Worm (Caenorhabditis elegans) whole organism, L4 larva: ENCODE measurements around the gene F13H8.3.

Source experiments
- D1046.2 ChIP-seq: fragments of 200-800 bp; sonication (Bioruptor generic); IDR thresholded peaks from 2 replicates; pipeline ENCODE4 v1.3.6; 2022; ENCODE audit warnings: missing genetic modification characterization, missing compliant biosample characterization
- F10B5.3 ChIP-seq: sonication (generic microtip); optimal IDR thresholded peaks from 2 replicates; lab custom pipeline; 2016; ENCODE audit warnings: mild to moderate bottlenecking, missing genetic modification characterization, missing compliant biosample characterization
- F37D6.2 ChIP-seq: sonication (generic microtip); optimal IDR thresholded peaks from 2 replicates; lab custom pipeline; 2016; ENCODE audit warnings: mild to moderate bottlenecking, missing genetic modification characterization, missing compliant biosample characterization
- R02D3.7 ChIP-seq: fragments of 150-350 bp; sonication (generic microtip); optimal IDR thresholded peaks from 3 replicates; lab custom pipeline; 2014; ENCODE audit warnings: missing biosample characterization, missing genetic modification characterization
- T20F7.1 ChIP-seq: fragments of 200-800 bp; sonication (Bioruptor generic); optimal IDR thresholded peaks from 2 replicates; lab custom pipeline; 2018; ENCODE audit warnings: mild to moderate bottlenecking, missing genetic modification characterization, missing compliant biosample characterization
- T26A8.4 ChIP-seq: fragments of 200-800 bp; sonication (Bioruptor generic); IDR thresholded peaks from 2 replicates; pipeline ENCODE4 v1.3.6; 2022; ENCODE audit warnings: missing genetic modification characterization, missing compliant biosample characterization
- ama-1 ChIP-seq: fragments of 150-350 bp; optimal IDR thresholded peaks from 2 replicates; lab custom pipeline; 2014; ENCODE audit warnings: inconsistent platforms, mixed read lengths
- ceh-20 ChIP-seq: fragments of 200-800 bp; sonication (Bioruptor generic); IDR thresholded peaks from 2 replicates; pipeline ENCODE4 v1.3.6; 2022; ENCODE audit warnings: missing genetic modification reagents, missing genetic modification characterization, missing compliant biosample characterization
- ceh-28 ChIP-seq: fragments of 150-350 bp; optimal IDR thresholded peaks from 2 replicates; lab custom pipeline; 2014; ENCODE audit warnings: missing biosample characterization, missing genetic modification reagents, missing genetic modification characterization
- ceh-62 ChIP-seq: sonication (generic microtip); optimal IDR thresholded peaks from 2 replicates; lab custom pipeline; 2017; ENCODE audit warnings: missing biosample characterization, missing genetic modification characterization
- ceh-82 ChIP-seq: sonication (generic microtip); optimal IDR thresholded peaks from 2 replicates; lab custom pipeline; 2017; ENCODE audit warnings: missing biosample characterization, missing genetic modification characterization
- daf-16 ChIP-seq, 3 experiments: sonication (generic microtip); optimal IDR thresholded peaks; 2 replicates each; lab custom pipeline; 2016 to 2017; ENCODE audit warnings: missing genetic modification characterization in 3 of 3, missing genetic modification reagents in 3 of 3, mild to moderate bottlenecking in 2 of 3, missing compliant biosample characterization in 2 of 3, missing biosample characterization in 1 of 3, moderate library complexity in 1 of 3
- daf-19 ChIP-seq: fragments of 200-800 bp; sonication (Bioruptor generic); conservative IDR thresholded peaks from 2 replicates; pipeline ENCODE4 v1.3.6; 2022; ENCODE audit warnings: missing genetic modification characterization, missing compliant biosample characterization
- dmd-6 ChIP-seq: fragments of 200-800 bp; sonication (Bioruptor generic); IDR thresholded peaks from 2 replicates; pipeline ENCODE4 v1.3.6; 2022; ENCODE audit warnings: missing genetic modification reagents, missing genetic modification characterization, missing compliant biosample characterization
- dmd-8 ChIP-seq: fragments of 200-800 bp; sonication (Bioruptor generic); IDR thresholded peaks from 2 replicates; pipeline ENCODE4 v1.3.6; 2022; ENCODE audit warnings: missing genetic modification characterization, missing compliant biosample characterization
- dpl-1 ChIP-seq: fragments of 150-350 bp; optimal IDR thresholded peaks from 2 replicates; lab custom pipeline; 2014; ENCODE audit warnings: missing biosample characterization, missing genetic modification reagents, missing genetic modification characterization
- duxl-1 ChIP-seq: sonication (generic microtip); optimal IDR thresholded peaks from 2 replicates; lab custom pipeline; 2016; ENCODE audit warnings: mild to moderate bottlenecking, missing genetic modification characterization, moderate library complexity, missing compliant biosample characterization; ENCODE audit not compliant: poor library complexity
- dve-1 ChIP-seq: sonication (generic microtip); optimal IDR thresholded peaks from 2 replicates; lab custom pipeline; 2017; ENCODE audit warnings: antibody characterized with exemption, mild to moderate bottlenecking, missing genetic modification characterization, missing compliant biosample characterization; ENCODE audit not compliant: insufficient read depth
- fos-1 ChIP-seq: fragments of 150-350 bp; optimal IDR thresholded peaks from 2 replicates; lab custom pipeline; 2014; ENCODE audit warnings: missing biosample characterization, missing genetic modification characterization
- gei-8 ChIP-seq: fragments of 200-800 bp; sonication (Bioruptor generic); optimal IDR thresholded peaks from 2 replicates; lab custom pipeline; 2018; ENCODE audit warnings: mild to moderate bottlenecking, missing genetic modification characterization, missing compliant biosample characterization
- hmg-1.1 ChIP-seq: fragments of 200-800 bp; sonication (Bioruptor generic); IDR thresholded peaks from 2 replicates; pipeline ENCODE4 v1.3.6; 2022; ENCODE audit warnings: missing genetic modification reagents, missing genetic modification characterization, missing compliant biosample characterization
- lin-13 ChIP-seq: fragments of 150-350 bp; optimal IDR thresholded peaks from 2 replicates; lab custom pipeline; 2014; ENCODE audit warnings: missing biosample characterization, missing genetic modification reagents, missing genetic modification characterization
- lin-29 ChIP-seq: fragments of 200-800 bp; sonication (Bioruptor generic); IDR thresholded peaks from 2 replicates; pipeline ENCODE4 v1.3.6; 2022; ENCODE audit warnings: missing genetic modification reagents, missing genetic modification characterization, missing compliant biosample characterization
- lsy-2 ChIP-seq, 2 experiments: fragments of 150-350 bp in 1 of 2; sonication (generic microtip) in 1 of 2; optimal IDR thresholded peaks; 2 replicates each; lab custom pipeline; 2014 to 2017; ENCODE audit warnings: missing biosample characterization in 2 of 2, missing genetic modification characterization in 2 of 2
- madf-9 ChIP-seq: fragments of 200-800 bp; sonication (Bioruptor generic); conservative IDR thresholded peaks from 2 replicates; pipeline ENCODE4 v1.3.6; 2022; ENCODE audit warnings: missing genetic modification reagents, missing genetic modification characterization, missing compliant biosample characterization
- mdt-29 ChIP-seq: fragments of 200-800 bp; sonication (Bioruptor generic); IDR thresholded peaks from 2 replicates; pipeline ENCODE4 v1.3.6; 2022; ENCODE audit warnings: missing genetic modification reagents, missing genetic modification characterization, missing compliant biosample characterization
- mep-1 ChIP-seq: fragments of 150-350 bp; sonication (generic microtip); optimal IDR thresholded peaks from 3 replicates; lab custom pipeline; 2014; ENCODE audit warnings: missing biosample characterization, missing genetic modification characterization
- mes-2 ChIP-seq: sonication (generic microtip); optimal IDR thresholded peaks from 2 replicates; lab custom pipeline; 2016; ENCODE audit warnings: missing genotype, mild to moderate bottlenecking, missing genetic modification characterization, missing compliant biosample characterization; ENCODE audit not compliant: poor library complexity, severe bottlenecking
- mxl-2 ChIP-seq: fragments of 200-800 bp; sonication (Bioruptor generic); conservative IDR thresholded peaks from 2 replicates; pipeline ENCODE4 v1.3.6; 2022; ENCODE audit warnings: missing genetic modification reagents, missing genetic modification characterization, missing compliant biosample characterization
- nhr-102 ChIP-seq: sonication (generic microtip); optimal IDR thresholded peaks from 2 replicates; lab custom pipeline; 2016; ENCODE audit warnings: mild to moderate bottlenecking, missing genetic modification characterization, moderate library complexity, missing compliant biosample characterization
- nhr-11 ChIP-seq: fragments of 150-350 bp; optimal IDR thresholded peaks from 2 replicates; lab custom pipeline; 2014; ENCODE audit warnings: missing biosample characterization, missing genetic modification characterization
- nhr-237 ChIP-seq: sonication (generic microtip); optimal IDR thresholded peaks from 2 replicates; lab custom pipeline; 2017; ENCODE audit warnings: missing biosample characterization, missing genetic modification characterization
- nhr-25 ChIP-seq: sonication (generic microtip); optimal IDR thresholded peaks from 2 replicates; lab custom pipeline; 2017; ENCODE audit warnings: missing genetic modification characterization, mild to moderate bottlenecking, missing compliant biosample characterization, antibody characterized with exemption, moderate library complexity, borderline replicate concordance; ENCODE audit not compliant: insufficient read depth
- nhr-28 ChIP-seq: fragments of 150-350 bp; optimal IDR thresholded peaks from 2 replicates; lab custom pipeline; 2014; ENCODE audit warnings: missing biosample characterization, missing genetic modification characterization
- nhr-42 ChIP-seq: fragments of 200-800 bp; sonication (Bioruptor generic); IDR thresholded peaks from 2 replicates; pipeline ENCODE4 v1.3.6; 2022; ENCODE audit warnings: missing genetic modification characterization, missing compliant biosample characterization
- nhr-6 ChIP-seq: fragments of 150-350 bp; optimal IDR thresholded peaks from 2 replicates; lab custom pipeline; 2014; ENCODE audit warnings: missing biosample characterization, missing genetic modification characterization
- nhr-77 ChIP-seq: fragments of 150-350 bp; optimal IDR thresholded peaks from 2 replicates; lab custom pipeline; 2014; ENCODE audit warnings: missing biosample characterization, missing genetic modification characterization
- rbr-2 ChIP-seq: sonication (generic microtip); optimal IDR thresholded peaks from 2 replicates; lab custom pipeline; 2016; ENCODE audit warnings: missing genotype, missing genetic modification characterization, missing compliant biosample characterization
- sdz-12 ChIP-seq: fragments of 200-800 bp; sonication (Bioruptor generic); optimal IDR thresholded peaks from 2 replicates; lab custom pipeline; 2018; ENCODE audit warnings: mild to moderate bottlenecking, missing genetic modification characterization, missing compliant biosample characterization
- snpc-4 ChIP-seq: fragments of 150-350 bp; optimal IDR thresholded peaks from 2 replicates; lab custom pipeline; 2014; ENCODE audit warnings: missing biosample characterization, missing genetic modification characterization
- spr-3 ChIP-seq: fragments of 200-800 bp; sonication (Bioruptor generic); optimal IDR thresholded peaks from 2 replicates; lab custom pipeline; 2018; ENCODE audit warnings: mild to moderate bottlenecking, missing genetic modification characterization, missing compliant biosample characterization
- tag-97 ChIP-seq: fragments of 200-800 bp; sonication (Bioruptor generic); IDR thresholded peaks from 2 replicates; pipeline ENCODE4 v1.3.6; 2022; ENCODE audit warnings: missing genetic modification characterization, missing compliant biosample characterization
- tra-1 ChIP-seq: fragments of 200-800 bp; sonication (Bioruptor generic); IDR thresholded peaks from 2 replicates; pipeline ENCODE4 v1.3.6; 2022; ENCODE audit warnings: missing genetic modification reagents, missing genetic modification characterization, missing compliant biosample characterization
- unc-130 ChIP-seq: sonication (generic microtip); optimal IDR thresholded peaks from 2 replicates; lab custom pipeline; 2016; ENCODE audit warnings: missing genetic modification reagents, missing genetic modification characterization, missing compliant biosample characterization
- vab-7 ChIP-seq: fragments of 200-800 bp; sonication (Bioruptor generic); IDR thresholded peaks from 2 replicates; pipeline ENCODE4 v1.3.6; 2022; ENCODE audit warnings: missing genetic modification reagents, missing genetic modification characterization, missing compliant biosample characterization
- zag-1 ChIP-seq: fragments of 150-350 bp; optimal IDR thresholded peaks from 2 replicates; lab custom pipeline; 2014; ENCODE audit warnings: missing biosample characterization, missing genetic modification characterization
- zfp-2 ChIP-seq: sonication (generic microtip); optimal IDR thresholded peaks from 2 replicates; lab custom pipeline; 2016; ENCODE audit warnings: mild to moderate bottlenecking, missing genetic modification characterization, missing compliant biosample characterization
- ztf-11 ChIP-seq: fragments of 150-350 bp; optimal IDR thresholded peaks from 2 replicates; lab custom pipeline; 2014; ENCODE audit warnings: missing biosample characterization, missing genetic modification characterization

Gene F13H8.3

ce11 chrII:6248503-6248902 lies 15.3 kb upstream of the F13H8.3 start (continued):
- TF ChIP-seq nhr-11 (tag; lab: Kevin White, UChicago), result no peak
- TF ChIP-seq ceh-20 (GFP tag; lab: Robert Waterston, UW), result 0 out of 2 replicates have a peak, but pooled peaks have one; percentile 30
- TF ChIP-seq dmd-6, result peak; percentile 38; the same call in 1 of the 2 replicates
- TF ChIP-seq ceh-28 (tag; lab: Kevin White, UChicago), result no peak
- TF ChIP-seq ceh-82 (tag; lab: Kevin White, UChicago), result no peak
- no peak for TF ChIP-seq madf-9 (GFP tag; lab: Robert Waterston, UW)
- 0 out of 2 replicates have a peak, but pooled peaks have one; percentile 29 for TF ChIP-seq mdt-29 (GFP tag; lab: Robert Waterston, UW)
- TF ChIP-seq dmd-8 (GFP tag; lab: Robert Waterston, UW), result peak; percentile 78
- TF ChIP-seq sdz-12 (GFP tag; lab: Kevin White, UChicago), result no peak
- TF ChIP-seq mxl-2 (GFP tag; lab: Robert Waterston, UW), result 0 out of 2 replicates have a peak, but pooled peaks have one; percentile 13
- TF ChIP-seq lin-29 (GFP tag; lab: Robert Waterston, UW), result no peak
- TF ChIP-seq tra-1 (GFP tag; lab: Robert Waterston, UW), result 0 out of 2 replicates have a peak, but pooled peaks have one; percentile 45
- TF ChIP-seq zag-1 (tag; lab: Kevin White, UChicago), result no peak
- TF ChIP-seq nhr-6 (tag; lab: Kevin White, UChicago), result peak; percentile 72
- no peak for TF ChIP-seq snpc-4 (tag; lab: Kevin White, UChicago)
- no peak for TF ChIP-seq nhr-77
- TF ChIP-seq spr-3 (GFP tag; lab: Kevin White, UChicago), result peak; percentile 9
- TF ChIP-seq hmg-1.1 (GFP tag; lab: Robert Waterston, UW), result peak; percentile 58
- TF ChIP-seq daf-16 (GFP tag; optimal IDR thresholded peaks at IDR 0.05; lab: Kevin White, UChicago), result peak in 1 of 2 experiments; percentile 54
- peak; percentile 39 for TF ChIP-seq daf-16 (tag; optimal IDR thresholded peaks at IDR 0.05; lab: Kevin White, UChicago)
- peak; percentile 18 for TF ChIP-seq duxl-1 (tag; lab: Kevin White, UChicago)
- no peak for TF ChIP-seq ztf-11
- peak; percentile 73 for TF ChIP-seq mes-2 (tag; lab: Kevin White, UChicago)
- no peak for TF ChIP-seq ceh-62
- no peak for TF ChIP-seq nhr-25 (tag; lab: Kevin White, UChicago)
- TF ChIP-seq zfp-2 (tag; lab: Kevin White, UChicago), result no peak
- TF ChIP-seq T20F7.1 (GFP tag; lab: Kevin White, UChicago), result no peak
- peak; percentile 31 for TF ChIP-seq rbr-2
- no peak for TF ChIP-seq fos-1 (tag; lab: Kevin White, UChicago)
- TF ChIP-seq tag-97 (GFP tag; lab: Robert Waterston, UW), result no peak
- peak; percentile 3 for TF ChIP-seq nhr-28
- TF ChIP-seq F10B5.3 (tag; lab: Kevin White, UChicago), result no peak
- TF ChIP-seq nhr-237, result no peak
- no peak for TF ChIP-seq lin-13 (GFP tag; lab: Kevin White, UChicago)
- TF ChIP-seq, all 104 proteins: peak for 46

- no peak for TF ChIP-seq nhr-42 (GFP tag; lab: Robert Waterston, UW)
- no peak for TF ChIP-seq daf-16 (GFP tag; optimal IDR thresholded peaks at IDR 0.05; lab: Kevin White, UChicago)
- TF ChIP-seq daf-16 (tag; optimal IDR thresholded peaks at IDR 0.05; lab: Kevin White, UChicago), result peak; percentile 83
- no peak for TF ChIP-seq F37D6.2 (tag; lab: Kevin White, UChicago)
- peak; percentile 70 for TF ChIP-seq T26A8.4
- 0 out of 2 replicates have a peak, but pooled peaks have one; percentile 18 for TF ChIP-seq daf-19 (GFP tag; lab: Robert Waterston, UW)
- TF ChIP-seq D1046.2, result no peak
- TF ChIP-seq gei-8, result no peak
- TF ChIP-seq R02D3.7, result no peak
- TF ChIP-seq nhr-102 (tag; lab: Kevin White, UChicago), result peak; percentile 23
- peak; percentile 68 for TF ChIP-seq rbr-2
- TF ChIP-seq dve-1 (tag; lab: Kevin White, UChicago), result peak; percentile 50
- peak; percentile 76 for TF ChIP-seq mep-1 (tag; lab: Kevin White, UChicago)
- peak; percentile 27 to 89 for TF ChIP-seq lsy-2 (tag; optimal IDR thresholded peaks at IDR 0.05; lab: Kevin White, UChicago)
- TF ChIP-seq vab-7, result 0 out of 2 replicates have a peak, but pooled peaks have one; percentile 33
- TF ChIP-seq unc-130 (GFP tag; lab: Kevin White, UChicago), result peak; percentile 55
- no peak for TF ChIP-seq nhr-237
- TF ChIP-seq nhr-25 (tag; lab: Kevin White, UChicago), result peak; percentile 54
- TF ChIP-seq dpl-1 (GFP tag; lab: Kevin White, UChicago), result peak; percentile 94
- TF ChIP-seq ama-1 (lab: Kevin White, UChicago), result peak; percentile 60
- TF ChIP-seq duxl-1 (tag; lab: Kevin White, UChicago), result peak; percentile 40
These were observed 12.9 kb upstream of the F13H8.3 start, which contains the start of gene phb-2 for ce11 chrII:6250782-6251461. Gene phb-2, plus strand, starts transcription at chrII:6251411.
